Fruit fly (Drosophila melanogaster) whole organism, embryonic: ENCODE data around the gene CG9970.

ENCODE experiments used
- ATbp ChIP-seq: fragments of 200-800 bp; sonication (Bioruptor generic); optimal IDR thresholded peaks from 2 replicates; lab custom pipeline; 2017; ENCODE audit warnings: missing biosample characterization, mild to moderate bottlenecking, missing genetic modification characterization, missing genetic modification reagents
- Antp ChIP-seq: fragments of 200-800 bp; sonication (Bioruptor generic); optimal IDR thresholded peaks from 3 replicates; lab custom pipeline; 2016; ENCODE audit warnings: missing biosample characterization, missing genetic modification characterization
- Bdp1 ChIP-seq: fragments of 200-800 bp; sonication (Bioruptor generic); optimal IDR thresholded peaks from 3 replicates; lab custom pipeline; 2016; ENCODE audit warnings: missing biosample characterization, missing genetic modification characterization
- C15 ChIP-seq: fragments of 200-800 bp; sonication (Bioruptor generic); IDR thresholded peaks from 3 replicates; pipeline ENCODE4 v1.3.6; 2022; ENCODE audit warnings: missing biosample characterization, missing genetic modification characterization
- CG10565 ChIP-seq: fragments of 200-800 bp; sonication (Bioruptor generic); optimal IDR thresholded peaks from 3 replicates; lab custom pipeline; 2016; ENCODE audit warnings: missing biosample characterization, mild to moderate bottlenecking, missing genetic modification characterization
- CG10654 ChIP-seq: fragments of 200-800 bp; sonication (Bioruptor generic); optimal IDR thresholded peaks from 2 replicates; lab custom pipeline; 2016; ENCODE audit warnings: missing biosample characterization, missing genetic modification characterization
- CG12104 ChIP-seq: fragments of 200-800 bp; sonication (Bioruptor generic); optimal IDR thresholded peaks from 3 replicates; lab custom pipeline; 2016; ENCODE audit warnings: missing biosample characterization, missing genetic modification characterization
- CG12659 ChIP-seq: fragments of 200-800 bp; sonication (Bioruptor generic); optimal IDR thresholded peaks from 3 replicates; lab custom pipeline; 2017; ENCODE audit warnings: mild to moderate bottlenecking, missing biosample characterization, missing genetic modification reagents, missing genetic modification characterization
- CG13296 ChIP-seq: fragments of 200-800 bp; sonication (Bioruptor generic); optimal IDR thresholded peaks from 3 replicates; lab custom pipeline; 2018; ENCODE audit warnings: missing biosample characterization, mild to moderate bottlenecking, missing genetic modification characterization
- CG14014 ChIP-seq: fragments of 200-800 bp; sonication (Bioruptor generic); IDR thresholded peaks from 2 replicates; pipeline ENCODE4 v1.3.6; 2022; ENCODE audit warnings: missing biosample characterization, missing genetic modification characterization
- CG16813 ChIP-seq: fragments of 200-800 bp; sonication (Bioruptor generic); IDR thresholded peaks from 3 replicates; pipeline ENCODE4 v1.3.6; 2022; ENCODE audit warnings: missing biosample characterization, missing genetic modification characterization; ENCODE audit not compliant: partially characterized antibody
- CG17328 ChIP-seq: fragments of 200-800 bp; sonication (Bioruptor generic); IDR thresholded peaks from 2 replicates; pipeline ENCODE4 v1.3.6; 2022; ENCODE audit warnings: missing biosample characterization, missing genetic modification characterization
- CG17802 ChIP-seq: fragments of 200-800 bp; sonication (Bioruptor generic); optimal IDR thresholded peaks from 2 replicates; lab custom pipeline; 2018; ENCODE audit warnings: missing biosample characterization, mild to moderate bottlenecking, missing genetic modification characterization, moderate library complexity
- CG1832 ChIP-seq: fragments of 200-800 bp; sonication (Bioruptor generic); optimal IDR thresholded peaks from 2 replicates; lab custom pipeline; 2017; ENCODE audit warnings: missing biosample characterization, mild to moderate bottlenecking, missing genetic modification characterization, inconsistent platforms
- CG18476 ChIP-seq: fragments of 200-800 bp; sonication (Bioruptor generic); optimal IDR thresholded peaks from 2 replicates; lab custom pipeline; 2016; ENCODE audit warnings: missing biosample characterization, mild to moderate bottlenecking, missing genetic modification characterization
- CG2116 ChIP-seq: fragments of 200-800 bp; sonication (Bioruptor generic); optimal IDR thresholded peaks from 3 replicates; lab custom pipeline; 2018; ENCODE audit warnings: missing biosample characterization, mild to moderate bottlenecking, missing genetic modification characterization
- CG2120 ChIP-seq: fragments of 200-800 bp; sonication (Bioruptor generic); optimal IDR thresholded peaks from 3 replicates; lab custom pipeline; 2016; ENCODE audit warnings: missing biosample characterization, missing genetic modification characterization
- CG2129 ChIP-seq: fragments of 200-800 bp; sonication (Bioruptor generic); IDR thresholded peaks from 2 replicates; pipeline ENCODE4 v1.3.6; 2022; ENCODE audit warnings: missing biosample characterization, missing genetic modification characterization; ENCODE audit not compliant: partially characterized antibody
- CG2202 ChIP-seq: fragments of 200-800 bp; sonication (Bioruptor generic); optimal IDR thresholded peaks from 2 replicates; lab custom pipeline; 2018; ENCODE audit warnings: missing biosample characterization, mild to moderate bottlenecking, missing genetic modification characterization
- CG31224 ChIP-seq: fragments of 200-800 bp; sonication (Bioruptor generic); IDR thresholded peaks from 2 replicates; pipeline ENCODE4 v1.3.6; 2022; ENCODE audit warnings: missing biosample characterization, missing genetic modification characterization
- CG32767 ChIP-seq: fragments of 200-800 bp; sonication (Bioruptor generic); IDR thresholded peaks from 2 replicates; pipeline ENCODE4 v1.3.6; 2022; ENCODE audit warnings: missing biosample characterization, missing genetic modification characterization
- CG8281 ChIP-seq: fragments of 200-800 bp; sonication (Bioruptor generic); optimal IDR thresholded peaks from 2 replicates; lab custom pipeline; 2018; ENCODE audit warnings: missing biosample characterization, mild to moderate bottlenecking, missing genetic modification characterization, moderate library complexity
- CG9609 ChIP-seq: fragments of 200-800 bp; sonication (Bioruptor generic); optimal IDR thresholded peaks from 3 replicates; lab custom pipeline; 2016; ENCODE audit warnings: missing biosample characterization, missing genetic modification characterization
- CHES-1-like ChIP-seq: fragments of 200-800 bp; sonication (Bioruptor generic); optimal IDR thresholded peaks from 2 replicates; lab custom pipeline; 2016; ENCODE audit warnings: missing biosample characterization, missing genetic modification characterization
- CrebB ChIP-seq: fragments of 200-800 bp; sonication (Bioruptor generic); optimal IDR thresholded peaks from 3 replicates; lab custom pipeline; 2018; ENCODE audit warnings: missing biosample characterization, mild to moderate bottlenecking, missing genetic modification characterization
- Doc3 ChIP-seq: fragments of 200-800 bp; sonication (Bioruptor generic); IDR thresholded peaks from 3 replicates; pipeline ENCODE4 v1.3.6; 2022; ENCODE audit warnings: missing biosample characterization, missing genetic modification characterization; ENCODE audit not compliant: partially characterized antibody
- Gug ChIP-seq: fragments of 200-800 bp; sonication (Bioruptor generic); IDR thresholded peaks from 4 replicates; pipeline ENCODE4 v1.3.6; 2022; ENCODE audit warnings: missing biosample characterization, missing genetic modification characterization
- HLH4C ChIP-seq: fragments of 200-800 bp; sonication (Bioruptor generic); IDR thresholded peaks from 3 replicates; pipeline ENCODE4 v1.3.6; 2022; ENCODE audit warnings: missing biosample characterization, missing genetic modification characterization; ENCODE audit not compliant: partially characterized antibody
- Hand ChIP-seq: fragments of 200-800 bp; sonication (Bioruptor generic); optimal IDR thresholded peaks from 2 replicates; lab custom pipeline; 2017; ENCODE audit warnings: mild to moderate bottlenecking, missing biosample characterization, missing genetic modification reagents, missing genetic modification characterization
- Hr78 ChIP-seq, 2 experiments: fragments of 200-800 bp in 1 of 2; fragments of >200 bp in 1 of 2; sonication (Bioruptor generic) in 1 of 2; optimal IDR thresholded peaks; 2 replicates each; lab custom pipeline; 2017 to 2019; ENCODE audit warnings: missing biosample characterization in 2 of 2, missing genetic modification characterization in 2 of 2, mild to moderate bottlenecking in 1 of 2, moderate library complexity in 1 of 2
- Spps ChIP-seq: fragments of 200-800 bp; sonication (Bioruptor generic); optimal IDR thresholded peaks from 2 replicates; lab custom pipeline; 2018; ENCODE audit warnings: missing biosample characterization, mild to moderate bottlenecking, missing genetic modification characterization
- ash1 ChIP-seq: fragments of 200-800 bp; sonication (Bioruptor generic); optimal IDR thresholded peaks from 2 replicates; lab custom pipeline; 2018; ENCODE audit warnings: missing biosample characterization, mild to moderate bottlenecking, missing genetic modification characterization
- bbx ChIP-seq: fragments of 200-800 bp; sonication (Bioruptor generic); IDR thresholded peaks from 2 replicates; pipeline ENCODE4 v1.3.6; 2022; ENCODE audit warnings: missing biosample characterization, missing genetic modification characterization; ENCODE audit not compliant: partially characterized antibody
- croc ChIP-seq: fragments of 200-800 bp; sonication (Bioruptor generic); conservative IDR thresholded peaks from 3 replicates; pipeline ENCODE4 v1.3.6; 2022; ENCODE audit warnings: missing biosample characterization, missing genetic modification characterization
- emc ChIP-seq: fragments of 200-800 bp; sonication (Bioruptor generic); optimal IDR thresholded peaks from 2 replicates; lab custom pipeline; 2016; ENCODE audit warnings: missing biosample characterization, missing genetic modification characterization
- esg ChIP-seq: fragments of 200-800 bp; sonication (Bioruptor generic); conservative IDR thresholded peaks from 2 replicates; pipeline ENCODE4 v1.3.6; 2022; ENCODE audit warnings: missing biosample characterization, missing genetic modification characterization
- eve ChIP-seq, 2 experiments: fragments of >200 bp; optimal IDR thresholded peaks; 2 replicates each; lab custom pipeline; 2017; ENCODE audit warnings: missing biosample characterization in 2 of 2, missing genetic modification characterization in 2 of 2
- fd3F ChIP-seq: fragments of 200-800 bp; sonication (Bioruptor generic); optimal IDR thresholded peaks from 2 replicates; lab custom pipeline; 2018; ENCODE audit warnings: missing biosample characterization, mild to moderate bottlenecking, missing genetic modification characterization, moderate library complexity
- fd64A ChIP-seq: fragments of 200-800 bp; sonication (Bioruptor generic); optimal IDR thresholded peaks from 3 replicates; lab custom pipeline; 2018; ENCODE audit warnings: missing biosample characterization, mild to moderate bottlenecking, missing genetic modification characterization
- gsb-n ChIP-seq: fragments of 200-800 bp; sonication (Bioruptor generic); optimal IDR thresholded peaks from 3 replicates; lab custom pipeline; 2018; ENCODE audit warnings: missing biosample characterization, mild to moderate bottlenecking, missing genetic modification characterization
- h ChIP-seq: fragments of >200 bp; optimal IDR thresholded peaks from 2 replicates; lab custom pipeline; 2017
- lab ChIP-seq: fragments of 200-800 bp; sonication (Bioruptor generic); optimal IDR thresholded peaks from 3 replicates; lab custom pipeline; 2017; ENCODE audit warnings: missing biosample characterization, missing genetic modification characterization, mild to moderate bottlenecking, moderate library complexity, missing genetic modification reagents
- lbe ChIP-seq: fragments of 200-800 bp; sonication (Bioruptor generic); optimal IDR thresholded peaks from 2 replicates; lab custom pipeline; 2016; ENCODE audit warnings: missing biosample characterization, mild to moderate bottlenecking, missing genetic modification characterization
- luna ChIP-seq: fragments of 200-800 bp; sonication (Bioruptor generic); optimal IDR thresholded peaks from 2 replicates; lab custom pipeline; 2016; ENCODE audit warnings: missing biosample characterization, missing genetic modification characterization
- org-1 ChIP-seq: fragments of 200-800 bp; sonication (Bioruptor generic); optimal IDR thresholded peaks from 2 replicates; lab custom pipeline; 2017; ENCODE audit warnings: missing biosample characterization, missing genetic modification characterization
- rib ChIP-seq: fragments of 200-800 bp; sonication (Bioruptor generic); IDR thresholded peaks from 2 replicates; pipeline ENCODE4 v1.3.6; 2022; ENCODE audit warnings: missing biosample characterization, missing genetic modification characterization
- scrt ChIP-seq: fragments of 200-800 bp; sonication (Bioruptor generic); optimal IDR thresholded peaks from 2 replicates; lab custom pipeline; 2018; ENCODE audit warnings: missing biosample characterization, mild to moderate bottlenecking, missing genetic modification characterization, moderate library complexity
- sd ChIP-seq: fragments of 200-800 bp; sonication (Bioruptor generic); optimal IDR thresholded peaks from 3 replicates; lab custom pipeline; 2018; ENCODE audit warnings: missing biosample characterization, mild to moderate bottlenecking, missing genetic modification characterization, moderate library complexity
- sens ChIP-seq: fragments of 200-800 bp; sonication (Bioruptor generic); peaks from one replicate; lab custom pipeline; 2016; ENCODE audit warnings: missing biosample characterization, missing genetic modification characterization
- tio ChIP-seq: fragments of 200-800 bp; sonication (Bioruptor generic); optimal IDR thresholded peaks from 2 replicates; lab custom pipeline; 2017; ENCODE audit warnings: missing biosample characterization, missing genetic modification characterization, inconsistent platforms
- wdn ChIP-seq: fragments of 200-800 bp; sonication (Bioruptor generic); IDR thresholded peaks from 2 replicates; pipeline ENCODE4 v1.3.6; 2022; ENCODE audit warnings: missing biosample characterization, missing genetic modification characterization

The CG9970 gene

DNA sequence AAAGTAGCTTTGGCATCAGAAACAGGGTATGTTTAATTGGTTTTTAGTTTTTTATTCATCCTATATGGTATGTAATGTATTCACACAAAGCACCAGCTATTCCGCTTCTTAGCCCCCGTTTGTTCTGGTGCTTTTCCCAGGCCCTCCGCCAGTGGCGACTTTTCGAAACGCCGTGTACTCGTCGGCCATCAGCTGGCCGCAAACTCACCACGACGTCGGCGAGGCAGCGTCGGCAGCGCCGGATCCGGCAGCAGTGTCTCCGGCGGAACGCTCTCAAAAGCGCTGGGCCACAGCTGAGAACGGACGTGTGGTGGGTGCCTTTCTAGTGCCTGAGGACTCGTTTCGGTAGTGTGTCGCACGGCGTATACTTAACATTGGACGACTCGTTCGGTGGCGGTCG, 21.7 kb downstream of the CG9970 start, which contains the start of gene Shab (continued):
- TF ChIP-seq CG8281 (tag; lab: Kevin White, UChicago), result no peak
- TF ChIP-seq C15 (GFP tag; lab: Robert Waterston, UW), result no peak
- TF ChIP-seq eve (GFP tag; optimal IDR thresholded peaks at IDR 0.05; lab: Kevin White, UChicago), result no peak
- no peak for TF ChIP-seq CG12104 (GFP tag; lab: Kevin White, UChicago)
- TF ChIP-seq CG2120 (GFP tag; lab: Kevin White, UChicago), result peak; percentile 48
- TF ChIP-seq org-1 (GFP tag; lab: Kevin White, UChicago), result no peak
- TF ChIP-seq HLH4C, result no peak
- TF ChIP-seq croc (GFP tag; lab: Robert Waterston, UW), result no peak
- TF ChIP-seq sens, result peak; percentile 78
- no peak for TF ChIP-seq CG13296 (GFP tag; lab: Kevin White, UChicago)
- TF ChIP-seq Hand (GFP tag; lab: Kevin White, UChicago), result no peak
- no peak for TF ChIP-seq tio (GFP tag; lab: Kevin White, UChicago)
- no peak for TF ChIP-seq CG17802 (tag; lab: Kevin White, UChicago)
- TF ChIP-seq Antp (GFP tag; lab: Kevin White, UChicago), result peak; percentile 34
- no peak for TF ChIP-seq Hr78 (GFP tag; optimal IDR thresholded peaks at IDR 0.05; lab: Kevin White, UChicago)
- TF ChIP-seq CG32767 (GFP tag; lab: Robert Waterston, UW), result no peak
- TF ChIP-seq Doc3 (GFP tag; lab: Robert Waterston, UW), result no peak
- TF ChIP-seq CG10565 (GFP tag; lab: Kevin White, UChicago), result no peak
- no peak for TF ChIP-seq emc
- TF ChIP-seq ATbp (GFP tag; lab: Kevin White, UChicago), result peak; percentile 13
- no peak for TF ChIP-seq Bdp1
- TF ChIP-seq CG1832, result no peak
- no peak for TF ChIP-seq CHES-1-like (GFP tag; lab: Kevin White, UChicago)
- TF ChIP-seq scrt (GFP tag; lab: Kevin White, UChicago), result no peak
- TF ChIP-seq ash1, result no peak
- no peak for TF ChIP-seq luna (GFP tag; lab: Kevin White, UChicago)
- no peak for TF ChIP-seq sd
- TF ChIP-seq CG17328 (GFP tag; lab: Robert Waterston, UW), result peak; percentile 38; the same call in 1 of the 2 replicates
- no peak for TF ChIP-seq h (lab: Kevin White, UChicago)
- no peak for TF ChIP-seq lbe (GFP tag; lab: Kevin White, UChicago)
- TF ChIP-seq CG12659 (GFP tag; lab: Kevin White, UChicago), result no peak
- TF ChIP-seq CG2129, result no peak
- TF ChIP-seq CG18476 (GFP tag; lab: Kevin White, UChicago), result no peak
- TF ChIP-seq fd3F (GFP tag; lab: Kevin White, UChicago), result no peak
- TF ChIP-seq CG2116, result no peak
- no peak for TF ChIP-seq esg
- TF ChIP-seq rib (GFP tag; lab: Robert Waterston, UW), result 0 out of 2 replicates have a peak, but pooled peaks have one; percentile 27
- TF ChIP-seq CG31224 (GFP tag; lab: Robert Waterston, UW), result no peak
- TF ChIP-seq Spps (tag; lab: Kevin White, UChicago), result no peak
- TF ChIP-seq CG16813 (GFP tag; lab: Robert Waterston, UW), result no peak
- peak; percentile 44; the same call in 1 of the 2 replicates for TF ChIP-seq CG14014
- TF ChIP-seq bbx, result peak; percentile 31; the same call in 1 of the 2 replicates
- peak; percentile 53 for TF ChIP-seq lab (GFP tag; lab: Kevin White, UChicago)
- no peak for TF ChIP-seq CG10654
- no peak for TF ChIP-seq fd64A (GFP tag; lab: Kevin White, UChicago)
- no peak for TF ChIP-seq CG9609 (GFP tag; lab: Kevin White, UChicago)
- no peak for TF ChIP-seq CrebB
- no peak for TF ChIP-seq gsb-n (tag; lab: Kevin White, UChicago)
- peak; percentile 62; the same call in 2 of the 4 replicates for TF ChIP-seq Gug (GFP tag; lab: Robert Waterston, UW)
- no peak for TF ChIP-seq CG2202 (tag; lab: Kevin White, UChicago)
- 0 out of 2 replicates have a peak, but pooled peaks have one; percentile 37 for TF ChIP-seq wdn
